Fruit fly (Drosophila melanogaster): ENCODE data around the gene cmet.

DNA sequence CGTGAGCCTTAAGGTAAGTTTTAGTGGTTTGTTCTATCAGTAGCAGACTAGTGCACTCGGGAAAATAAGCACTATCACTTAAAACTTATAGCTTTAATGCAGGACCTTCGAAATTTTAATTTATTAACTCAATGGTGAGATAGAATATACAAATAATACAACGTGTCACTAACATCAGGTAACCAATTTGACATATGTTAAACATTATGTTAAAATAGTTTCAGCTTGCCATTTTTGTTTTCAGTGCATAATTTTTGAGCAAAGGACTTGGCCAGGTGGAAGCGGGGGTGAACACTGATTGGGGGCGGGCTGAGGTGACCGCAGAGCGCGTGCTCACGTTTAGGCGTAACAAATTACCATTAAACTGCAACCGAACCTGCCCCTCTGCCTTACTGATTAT is 33.7 kb upstream of the cmet start:
- TF ChIP-seq psq (optimal IDR thresholded peaks at IDR 0.05): no peak
- TF ChIP-seq insv (optimal IDR thresholded peaks at IDR 0.05): no peak
- TF ChIP-seq Myc (optimal IDR thresholded peaks at IDR 0.05): no peak
- TF ChIP-seq ttk (optimal IDR thresholded peaks at IDR 0.05): no peak
- TF ChIP-seq h (optimal IDR thresholded peaks at IDR 0.05): no peak
- TF ChIP-seq Sin3A (optimal IDR thresholded peaks at IDR 0.05): no peak

Data from Kc167 (cell line).